Worm (Caenorhabditis elegans) whole organism, L2 larva: Measurements from ENCODE around the gene lgc-34.

Experiments
- C34F6.9 ChIP-seq: fragments of 150-350 bp; optimal IDR thresholded peaks from 2 replicates; lab custom pipeline; 2014; ENCODE audit warnings: missing biosample characterization, missing genetic modification characterization
- F13H6.1 ChIP-seq: sonication (generic microtip); optimal IDR thresholded peaks from 2 replicates; lab custom pipeline; 2016; ENCODE audit warnings: missing genetic modification characterization, missing compliant biosample characterization
- R02D3.7 ChIP-seq: fragments of 150-350 bp; optimal IDR thresholded peaks from 2 replicates; lab custom pipeline; 2014; ENCODE audit warnings: missing biosample characterization, missing genetic modification characterization
- ZK546.5 ChIP-seq: sonication (generic microtip); optimal IDR thresholded peaks from 2 replicates; lab custom pipeline; 2017; ENCODE audit warnings: missing biosample characterization, missing genetic modification characterization
- alr-1 ChIP-seq: fragments of 150-350 bp; optimal IDR thresholded peaks from 2 replicates; lab custom pipeline; 2014; ENCODE audit warnings: missing biosample characterization, missing genetic modification characterization
- aly-2 ChIP-seq: fragments of 150-350 bp; optimal IDR thresholded peaks from 2 replicates; lab custom pipeline; 2014; ENCODE audit warnings: missing biosample characterization, missing genetic modification characterization
- blmp-1 ChIP-seq: sonication (generic microtip); optimal IDR thresholded peaks from 2 replicates; lab custom pipeline; 2017; ENCODE audit warnings: missing genetic modification characterization, mild to moderate bottlenecking, missing compliant biosample characterization, antibody characterized with exemption, moderate library complexity; ENCODE audit not compliant: insufficient read depth
- ceh-16 ChIP-seq: fragments of 150-350 bp; optimal IDR thresholded peaks from 2 replicates; lab custom pipeline; 2014; ENCODE audit warnings: missing biosample characterization, missing genetic modification characterization
- ceh-82 ChIP-seq: fragments of 150-350 bp; optimal IDR thresholded peaks from 2 replicates; lab custom pipeline; 2014; ENCODE audit warnings: missing biosample characterization, missing genetic modification characterization
- crh-2 ChIP-seq: sonication (generic microtip); optimal IDR thresholded peaks from 2 replicates; lab custom pipeline; 2017; ENCODE audit warnings: missing biosample characterization, missing genetic modification characterization
- dmd-4 ChIP-seq: sonication (generic microtip); optimal IDR thresholded peaks from 2 replicates; lab custom pipeline; 2017; ENCODE audit warnings: missing biosample characterization, missing genetic modification characterization
- egl-27 ChIP-seq: sonication (generic microtip); optimal IDR thresholded peaks from 3 replicates; lab custom pipeline; 2017; ENCODE audit warnings: missing biosample characterization, missing genetic modification reagents, missing genetic modification characterization
- elt-1 ChIP-seq: fragments of 150-350 bp; optimal IDR thresholded peaks from 2 replicates; lab custom pipeline; 2014; ENCODE audit warnings: missing biosample characterization, missing genetic modification characterization
- fos-1 ChIP-seq: fragments of 150-350 bp; optimal IDR thresholded peaks from 2 replicates; lab custom pipeline; 2014; ENCODE audit warnings: missing biosample characterization, missing genetic modification characterization
- gmeb-1 ChIP-seq: fragments of 150-350 bp; optimal IDR thresholded peaks from 2 replicates; lab custom pipeline; 2014; ENCODE audit warnings: missing biosample characterization, missing genetic modification characterization
- lin-11 ChIP-seq: fragments of 150-350 bp; sonication (generic microtip); optimal IDR thresholded peaks from 2 replicates; lab custom pipeline; 2014; ENCODE audit warnings: missing biosample characterization, missing genetic modification characterization, inconsistent platforms, mixed read lengths
- lin-13 ChIP-seq: fragments of 150-350 bp; optimal IDR thresholded peaks from 2 replicates; lab custom pipeline; 2014; ENCODE audit warnings: missing biosample characterization, missing genetic modification reagents, missing genetic modification characterization
- lin-39 ChIP-seq: fragments of 150-350 bp; optimal IDR thresholded peaks from 2 replicates; lab custom pipeline; 2014; ENCODE audit warnings: missing biosample characterization, missing genetic modification reagents, missing genetic modification characterization
- lsy-2 ChIP-seq, 2 experiments: fragments of 150-350 bp in 1 of 2; sonication (generic microtip) in 1 of 2; optimal IDR thresholded peaks; 2 replicates each; lab custom pipeline; 2014 to 2017; ENCODE audit warnings: missing biosample characterization in 2 of 2, missing genetic modification characterization in 2 of 2
- mab-5 ChIP-seq: fragments of 150-350 bp; optimal IDR thresholded peaks from 2 replicates; lab custom pipeline; 2014; ENCODE audit warnings: missing biosample characterization, missing genetic modification characterization
- nhr-12 ChIP-seq: fragments of 150-350 bp; optimal IDR thresholded peaks from 2 replicates; lab custom pipeline; 2014; ENCODE audit warnings: missing biosample characterization, missing genetic modification characterization
- nhr-129 ChIP-seq: fragments of 150-350 bp; optimal IDR thresholded peaks from 2 replicates; lab custom pipeline; 2014; ENCODE audit warnings: missing biosample characterization, missing genetic modification characterization
- nhr-21 ChIP-seq: fragments of 150-350 bp; optimal IDR thresholded peaks from 2 replicates; lab custom pipeline; 2014; ENCODE audit warnings: missing biosample characterization, missing genetic modification characterization
- nhr-23 ChIP-seq: fragments of 150-350 bp; optimal IDR thresholded peaks from 2 replicates; lab custom pipeline; 2014; ENCODE audit warnings: missing biosample characterization, missing genetic modification reagents, missing genetic modification characterization
- nhr-25 ChIP-seq: fragments of 150-350 bp; sonication (generic microtip); optimal IDR thresholded peaks from 3 replicates; lab custom pipeline; 2014; ENCODE audit warnings: missing biosample characterization, missing genetic modification characterization
- nhr-6 ChIP-seq: fragments of 150-350 bp; optimal IDR thresholded peaks from 2 replicates; lab custom pipeline; 2014; ENCODE audit warnings: missing biosample characterization, missing genetic modification characterization
- peb-1 ChIP-seq: fragments of 150-350 bp; optimal IDR thresholded peaks from 2 replicates; lab custom pipeline; 2014; ENCODE audit warnings: missing biosample characterization, missing genetic modification characterization
- sem-4 ChIP-seq: fragments of 150-350 bp; optimal IDR thresholded peaks from 2 replicates; lab custom pipeline; 2014; ENCODE audit warnings: missing biosample characterization, missing genetic modification reagents, missing genetic modification characterization
- sma-9 ChIP-seq, 2 experiments: fragments of 150-350 bp in 1 of 2; sonication (generic microtip) in 1 of 2; optimal IDR thresholded peaks; 2 replicates each; lab custom pipeline; 2014 to 2016; ENCODE audit warnings: missing genetic modification characterization in 2 of 2, mild to moderate bottlenecking in 1 of 2, missing biosample characterization in 1 of 2, missing compliant biosample characterization in 1 of 2, missing genetic modification reagents in 1 of 2, moderate library complexity in 1 of 2
- snpc-4 ChIP-seq: fragments of 150-350 bp; optimal IDR thresholded peaks from 2 replicates; lab custom pipeline; 2014; ENCODE audit warnings: missing biosample characterization, missing genetic modification characterization
- unc-39 ChIP-seq: fragments of 150-350 bp; optimal IDR thresholded peaks from 2 replicates; lab custom pipeline; 2014; ENCODE audit warnings: missing biosample characterization, missing genetic modification characterization
- unc-55 ChIP-seq: fragments of 150-350 bp; sonication (generic microtip); optimal IDR thresholded peaks from 3 replicates; lab custom pipeline; 2014; ENCODE audit warnings: missing biosample characterization, missing genetic modification reagents, missing genetic modification characterization
- unc-62 ChIP-seq: fragments of 150-350 bp; optimal IDR thresholded peaks from 2 replicates; lab custom pipeline; 2014; ENCODE audit warnings: missing biosample characterization, missing genetic modification reagents, missing genetic modification characterization
- zag-1 ChIP-seq: fragments of 150-350 bp; optimal IDR thresholded peaks from 2 replicates; lab custom pipeline; 2014; ENCODE audit warnings: missing biosample characterization, missing genetic modification characterization
- ztf-1 ChIP-seq: fragments of 200-800 bp; sonication (Bioruptor generic); conservative IDR thresholded peaks from 2 replicates; pipeline ENCODE4 v1.3.6; 2022; ENCODE audit warnings: missing genetic modification characterization, missing compliant biosample characterization
- ztf-4 ChIP-seq: fragments of 150-350 bp; optimal IDR thresholded peaks from 2 replicates; lab custom pipeline; 2014; ENCODE audit warnings: missing biosample characterization, missing genetic modification characterization

lgc-34 gene

DNA sequence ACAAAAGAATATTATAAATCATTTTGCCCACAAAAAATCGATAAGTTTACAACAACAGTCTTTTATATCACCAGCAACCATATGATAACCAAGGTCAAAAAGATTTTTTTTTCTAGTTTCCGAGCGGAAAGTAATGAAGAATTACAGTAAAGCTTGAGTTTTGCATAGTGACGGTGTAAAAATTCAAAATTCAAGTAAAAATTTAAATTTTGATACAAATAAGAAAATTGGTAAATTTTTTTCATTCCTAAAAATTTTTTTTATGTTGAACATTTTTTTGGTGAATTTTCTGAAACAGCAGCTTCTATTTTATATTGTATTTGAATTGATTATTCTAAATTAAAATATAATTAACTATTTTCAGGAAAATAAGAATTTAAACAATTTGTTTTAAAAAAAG lies 42.4 kb downstream of the lgc-34 start, which contains the start of gene W08F4.5:
W08F4.5 (minus strand) TSS at position 101 of the 400 bp plus-strand sequence.
- TF ChIP-seq nhr-6 (tag; lab: Kevin White, UChicago), result no peak
- TF ChIP-seq nhr-21, result no peak
- TF ChIP-seq ceh-16, result no peak
- TF ChIP-seq nhr-23 (tag; lab: Kevin White, UChicago), result no peak
- TF ChIP-seq nhr-25 (tag; lab: Kevin White, UChicago), result no peak

DNA sequence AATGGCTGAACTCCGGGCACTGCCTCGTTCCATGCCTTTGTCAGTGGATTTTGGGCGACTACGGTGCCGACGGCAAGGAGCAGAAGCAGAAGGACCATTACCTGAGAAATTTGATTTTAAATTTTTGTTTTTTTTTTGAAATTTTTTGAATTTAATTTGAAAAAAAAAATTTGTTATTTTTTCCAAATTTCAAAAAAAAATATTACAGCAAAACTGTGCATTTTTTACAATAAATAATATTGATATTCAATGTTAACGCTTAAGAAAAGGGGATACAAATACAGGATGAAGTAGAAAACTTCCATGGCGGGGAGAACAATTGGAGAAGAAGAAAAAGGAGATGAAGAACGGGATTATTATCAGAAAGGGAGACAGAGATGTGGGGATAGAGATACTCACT lies 45.6 kb downstream of the lgc-34 start, which contains the start of gene mlt-8:
mlt-8 (minus strand) TSS at position 101 of the 400 bp plus-strand sequence.
- no peak for TF ChIP-seq C34F6.9 (tag; lab: Kevin White, UChicago)
- TF ChIP-seq nhr-25 (tag; lab: Kevin White, UChicago), result no peak
- TF ChIP-seq F13H6.1, result no peak
- no peak for TF ChIP-seq nhr-12 (tag; lab: Kevin White, UChicago)
- no peak for TF ChIP-seq peb-1
- no peak for TF ChIP-seq R02D3.7 (tag; lab: Kevin White, UChicago)

DNA sequence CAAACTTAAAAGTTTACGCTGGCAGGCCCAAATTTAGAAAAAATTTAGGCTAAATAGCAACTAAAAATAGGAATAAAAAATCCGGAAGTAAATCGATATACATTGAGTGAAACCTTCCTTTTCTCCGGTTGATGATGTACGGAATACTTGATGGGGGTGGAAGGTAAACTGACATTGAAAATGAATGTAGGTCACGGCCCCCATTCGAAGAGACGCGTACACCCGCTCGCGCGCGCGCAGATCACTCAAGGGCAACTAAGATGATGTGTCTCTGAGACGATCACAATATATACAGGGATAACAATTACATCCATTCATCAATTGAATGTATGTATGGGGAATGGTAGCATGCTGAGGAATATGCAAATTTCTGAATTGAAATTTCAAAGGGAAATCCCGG lies 47.7 kb downstream of the lgc-34 start:
- TF ChIP-seq C34F6.9 (tag; lab: Kevin White, UChicago) (no peak), crh-2 (no peak), sem-4 (tag; lab: Kevin White, UChicago) (no peak), alr-1 (tag; lab: Kevin White, UChicago) (no peak), lin-13 (no peak), nhr-6 (tag; lab: Kevin White, UChicago) (no peak), ZK546.5 (tag; lab: Kevin White, UChicago) (no peak), unc-62 (GFP tag; lab: Kevin White, UChicago) (no peak), unc-39 (tag; lab: Kevin White, UChicago) (no peak), F13H6.1 (no peak), ceh-82 (no peak), aly-2 (tag; lab: Kevin White, UChicago) (no peak), nhr-21 (no peak)

DNA sequence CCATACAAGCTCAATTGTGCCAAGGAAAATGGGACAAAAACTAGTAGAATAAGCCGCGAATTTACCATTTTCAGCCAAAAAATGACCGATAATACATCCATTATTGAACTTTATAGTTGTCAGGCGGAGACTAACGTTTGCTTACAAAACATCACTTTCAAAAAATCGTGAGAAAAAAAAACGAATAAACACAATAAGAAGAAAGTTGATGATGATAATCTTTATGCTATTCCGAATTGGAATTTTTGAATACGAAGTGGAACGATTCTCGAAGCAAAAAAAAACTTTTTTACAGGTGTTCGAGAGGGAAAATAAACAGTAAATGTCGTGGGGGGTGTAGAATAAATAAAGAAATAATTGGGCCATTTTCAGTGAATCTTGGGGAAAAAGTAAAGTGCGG lies 51.3 kb downstream of the lgc-34 start, which contains the start of gene W08F4.7:
W08F4.7 (minus strand) TSS at position 101 of the 400 bp plus-strand sequence.
- no peak for TF ChIP-seq gmeb-1 (tag; lab: Kevin White, UChicago)
- no peak for TF ChIP-seq blmp-1 (tag; lab: Kevin White, UChicago)
- TF ChIP-seq egl-27 (tag; lab: Kevin White, UChicago), result no peak
- no peak for TF ChIP-seq peb-1
- no peak for TF ChIP-seq aly-2 (tag; lab: Kevin White, UChicago)
- no peak for TF ChIP-seq elt-1 (tag; lab: Kevin White, UChicago)
- TF ChIP-seq nhr-12 (tag; lab: Kevin White, UChicago), result no peak
- TF ChIP-seq lin-13, result no peak
- TF ChIP-seq lin-39 (tag; lab: Kevin White, UChicago), result no peak

DNA sequence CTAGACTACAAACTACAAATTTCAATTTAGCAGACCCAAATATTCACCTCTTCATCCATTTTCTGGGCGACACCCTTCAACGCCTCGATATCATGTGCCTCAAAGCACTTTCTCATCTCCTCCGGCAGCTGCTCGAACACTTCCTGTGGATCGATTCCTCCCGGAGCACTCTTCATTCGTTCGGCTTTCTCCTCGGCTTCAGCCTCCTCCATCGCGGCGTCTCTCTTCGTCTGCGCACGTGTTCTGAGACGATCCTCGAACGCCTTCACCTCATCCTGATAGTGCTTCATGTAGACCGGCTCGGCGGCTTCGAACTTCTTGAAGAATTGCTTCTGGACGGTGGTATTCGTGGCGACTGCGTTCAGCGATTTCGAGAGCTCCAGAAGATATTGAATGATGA lies 52.4 kb downstream of the lgc-34 start:
- TF ChIP-seq lin-11 (tag; lab: Kevin White, UChicago), result no peak
- TF ChIP-seq alr-1 (tag; lab: Kevin White, UChicago), result no peak
- no peak for TF ChIP-seq R02D3.7 (tag; lab: Kevin White, UChicago)
- TF ChIP-seq lsy-2 (tag; optimal IDR thresholded peaks at IDR 0.05; lab: Kevin White, UChicago), result no peak
- no peak for TF ChIP-seq nhr-6 (tag; lab: Kevin White, UChicago)
- TF ChIP-seq mab-5 (tag; lab: Kevin White, UChicago), result no peak
- no peak for TF ChIP-seq elt-1 (tag; lab: Kevin White, UChicago)
- no peak for TF ChIP-seq ztf-1 (GFP tag; lab: Robert Waterston, UW)
- no peak for TF ChIP-seq sma-9 (GFP tag; optimal IDR thresholded peaks at IDR 0.05; lab: Kevin White, UChicago)
- no peak for TF ChIP-seq sma-9 (tag; optimal IDR thresholded peaks at IDR 0.05; lab: Kevin White, UChicago)
- TF ChIP-seq aly-2 (tag; lab: Kevin White, UChicago), result no peak
- TF ChIP-seq gmeb-1 (tag; lab: Kevin White, UChicago), result no peak
- no peak for TF ChIP-seq peb-1
- no peak for TF ChIP-seq dmd-4 (tag; lab: Kevin White, UChicago)
- TF ChIP-seq ztf-4 (tag; lab: Kevin White, UChicago), result no peak
- no peak for TF ChIP-seq nhr-21
- TF ChIP-seq unc-55 (GFP tag; lab: Kevin White, UChicago), result no peak
- TF ChIP-seq zag-1 (tag; lab: Kevin White, UChicago), result no peak
- TF ChIP-seq nhr-129 (tag; lab: Kevin White, UChicago), result no peak
- no peak for TF ChIP-seq fos-1 (tag; lab: Kevin White, UChicago)
- no peak for TF ChIP-seq snpc-4 (tag; lab: Kevin White, UChicago)
